Fruit fly (Drosophila melanogaster) whole organism, embryonic: ENCODE results near the gene Tti1.
A peak's percentile ranks its signal among the peaks of the same experiment; 100 is the strongest.

ENCODE experiments used
- ATbp ChIP-seq: fragments of 200-800 bp; sonication (Bioruptor generic); optimal IDR thresholded peaks from 2 replicates; lab custom pipeline; 2017; ENCODE audit warnings: missing biosample characterization, mild to moderate bottlenecking, missing genetic modification characterization, missing genetic modification reagents
- Atf-2 ChIP-seq: fragments of 200-800 bp; sonication (Bioruptor generic); optimal IDR thresholded peaks from 2 replicates; lab custom pipeline; 2016; ENCODE audit warnings: missing biosample characterization, missing genetic modification characterization
- CG12769 ChIP-seq: fragments of 200-800 bp; sonication (Bioruptor generic); optimal IDR thresholded peaks from 2 replicates; lab custom pipeline; 2019; ENCODE audit warnings: missing biosample characterization, mild to moderate bottlenecking, missing genetic modification characterization, moderate library complexity
- CG14014 ChIP-seq: fragments of 200-800 bp; sonication (Bioruptor generic); IDR thresholded peaks from 2 replicates; pipeline ENCODE4 v1.3.6; 2022; ENCODE audit warnings: missing biosample characterization, missing genetic modification characterization
- CG14667 ChIP-seq: fragments of 200-800 bp; sonication (Bioruptor generic); IDR thresholded peaks from 2 replicates; pipeline ENCODE4 v1.3.6; 2022; ENCODE audit warnings: missing biosample characterization, missing genetic modification characterization
- CG15011 ChIP-seq: fragments of 200-800 bp; sonication (Bioruptor generic); optimal IDR thresholded peaks from 3 replicates; lab custom pipeline; 2018; ENCODE audit warnings: missing biosample characterization, mild to moderate bottlenecking, missing genetic modification characterization
- CG1529 ChIP-seq: fragments of 200-800 bp; sonication (Bioruptor generic); optimal IDR thresholded peaks from 3 replicates; lab custom pipeline; 2018; ENCODE audit warnings: missing biosample characterization, missing genetic modification characterization
- CG2678 ChIP-seq: fragments of 200-800 bp; sonication (Bioruptor generic); optimal IDR thresholded peaks from 3 replicates; lab custom pipeline; 2019; ENCODE audit warnings: missing biosample characterization, mild to moderate bottlenecking, missing genetic modification characterization, moderate library complexity
- CG2889 ChIP-seq: fragments of 200-800 bp; sonication (Bioruptor generic); IDR thresholded peaks from 3 replicates; pipeline ENCODE4 v1.3.6; 2022; ENCODE audit warnings: missing biosample characterization, missing genetic modification characterization
- CG32772 ChIP-seq: fragments of 200-800 bp; sonication (Bioruptor generic); IDR thresholded peaks from 2 replicates; pipeline ENCODE4 v1.3.6; 2022; ENCODE audit warnings: missing biosample characterization, missing genetic modification characterization
- CG3281 ChIP-seq: fragments of 200-800 bp; sonication (Bioruptor generic); optimal IDR thresholded peaks from 3 replicates; lab custom pipeline; 2017; ENCODE audit warnings: missing biosample characterization, mild to moderate bottlenecking, missing genetic modification characterization
- CG6175 ChIP-seq: fragments of 200-800 bp; sonication (Bioruptor generic); IDR thresholded peaks from 3 replicates; pipeline ENCODE4 v1.3.6; 2022; ENCODE audit warnings: missing biosample characterization, missing genetic modification characterization
- CG6254 ChIP-seq: fragments of 200-800 bp; sonication (Bioruptor generic); optimal IDR thresholded peaks from 3 replicates; lab custom pipeline; 2017; ENCODE audit warnings: mild to moderate bottlenecking, missing biosample characterization, missing genetic modification reagents, missing genetic modification characterization
- CG7987 ChIP-seq: fragments of 200-800 bp; sonication (Bioruptor generic); optimal IDR thresholded peaks from 2 replicates; lab custom pipeline; 2018; ENCODE audit warnings: missing biosample characterization, mild to moderate bottlenecking, missing genetic modification characterization, moderate library complexity
- CG8281 ChIP-seq: fragments of 200-800 bp; sonication (Bioruptor generic); optimal IDR thresholded peaks from 2 replicates; lab custom pipeline; 2018; ENCODE audit warnings: missing biosample characterization, mild to moderate bottlenecking, missing genetic modification characterization, moderate library complexity
- CG8765 ChIP-seq: fragments of 200-800 bp; sonication (Bioruptor generic); IDR thresholded peaks from 2 replicates; pipeline ENCODE4 v1.3.6; 2022; ENCODE audit warnings: missing biosample characterization, missing genetic modification characterization
- CG9609 ChIP-seq: fragments of 200-800 bp; sonication (Bioruptor generic); optimal IDR thresholded peaks from 3 replicates; lab custom pipeline; 2016; ENCODE audit warnings: missing biosample characterization, missing genetic modification characterization
- Dip3 ChIP-seq: fragments of 200-800 bp; sonication (Bioruptor generic); optimal IDR thresholded peaks from 3 replicates; lab custom pipeline; 2016; ENCODE audit warnings: missing biosample characterization, missing genetic modification characterization
- Ets65A ChIP-seq: fragments of 200-800 bp; sonication (Bioruptor generic); peaks from one replicate; lab custom pipeline; 2016; ENCODE audit warnings: missing biosample characterization, missing genetic modification characterization
- Gug ChIP-seq: fragments of 200-800 bp; sonication (Bioruptor generic); IDR thresholded peaks from 4 replicates; pipeline ENCODE4 v1.3.6; 2022; ENCODE audit warnings: missing biosample characterization, missing genetic modification characterization
- H2.0 ChIP-seq: fragments of 200-800 bp; sonication (Bioruptor generic); IDR thresholded peaks from 2 replicates; pipeline ENCODE4 v1.3.6; 2022; ENCODE audit warnings: missing biosample characterization, missing genetic modification characterization
- Hand ChIP-seq: fragments of 200-800 bp; sonication (Bioruptor generic); optimal IDR thresholded peaks from 2 replicates; lab custom pipeline; 2017; ENCODE audit warnings: mild to moderate bottlenecking, missing biosample characterization, missing genetic modification reagents, missing genetic modification characterization
- HmgD ChIP-seq: fragments of 200-800 bp; sonication (Bioruptor generic); optimal IDR thresholded peaks from 3 replicates; lab custom pipeline; 2016; ENCODE audit warnings: missing biosample characterization, missing genetic modification characterization
- HmgZ ChIP-seq: fragments of 200-800 bp; sonication (Bioruptor generic); optimal IDR thresholded peaks from 2 replicates; lab custom pipeline; 2018; ENCODE audit warnings: missing biosample characterization, mild to moderate bottlenecking, missing genetic modification characterization
- Hmr ChIP-seq: fragments of 200-800 bp; sonication (Bioruptor generic); optimal IDR thresholded peaks from 3 replicates; lab custom pipeline; 2017; ENCODE audit warnings: mild to moderate bottlenecking, missing biosample characterization, missing genetic modification reagents, missing genetic modification characterization
- Lpt ChIP-seq: fragments of >200 bp; optimal IDR thresholded peaks from 2 replicates; lab custom pipeline; 2018; ENCODE audit warnings: missing biosample characterization, missing genetic modification characterization
- Med ChIP-seq: fragments of 200-800 bp; sonication (Bioruptor generic); peaks from one replicate; lab custom pipeline; 2016; ENCODE audit warnings: missing biosample characterization, missing genetic modification characterization, mild to moderate bottlenecking, inconsistent platforms, moderate library complexity
- Myb ChIP-seq: fragments of 200-800 bp; sonication (Bioruptor generic); optimal IDR thresholded peaks from 2 replicates; lab custom pipeline; 2016; ENCODE audit warnings: missing biosample characterization, missing genetic modification characterization
- Sin3A ChIP-seq: fragments of >200 bp; optimal IDR thresholded peaks from 2 replicates; lab custom pipeline; 2018
- TFAM ChIP-seq: fragments of 200-800 bp; sonication (Bioruptor generic); optimal IDR thresholded peaks from 2 replicates; lab custom pipeline; 2017; ENCODE audit warnings: missing biosample characterization, missing genetic modification characterization, inconsistent platforms
- ac ChIP-seq: fragments of 200-800 bp; sonication (Bioruptor generic); optimal IDR thresholded peaks from 3 replicates; lab custom pipeline; 2017; ENCODE audit warnings: missing biosample characterization, mild to moderate bottlenecking, missing genetic modification characterization
- ap ChIP-seq: fragments of 200-800 bp; sonication (Bioruptor generic); IDR thresholded peaks from 2 replicates; pipeline ENCODE4 v1.3.6; 2022; ENCODE audit warnings: missing biosample characterization, missing genetic modification characterization
- chinmo ChIP-seq: fragments of 200-800 bp; sonication (Bioruptor generic); IDR thresholded peaks from 4 replicates; pipeline ENCODE4 v1.3.6; 2022; ENCODE audit warnings: missing biosample characterization, missing genetic modification characterization; ENCODE audit not compliant: partially characterized antibody
- ci ChIP-seq: fragments of 200-800 bp; sonication (Bioruptor generic); IDR thresholded peaks from 3 replicates; pipeline ENCODE4 v1.3.6; 2022; ENCODE audit warnings: missing biosample characterization, missing genetic modification characterization
- crol ChIP-seq: fragments of 200-800 bp; sonication (Bioruptor generic); IDR thresholded peaks from 2 replicates; pipeline ENCODE4 v1.3.6; 2022; ENCODE audit warnings: missing biosample characterization, missing genetic modification characterization
- eve ChIP-seq, 2 experiments: fragments of >200 bp; optimal IDR thresholded peaks; 2 replicates each; lab custom pipeline; 2017; ENCODE audit warnings: missing biosample characterization in 2 of 2, missing genetic modification characterization in 2 of 2
- exex ChIP-seq: fragments of 200-800 bp; sonication (Bioruptor generic); optimal IDR thresholded peaks from 4 replicates; lab custom pipeline; 2018; ENCODE audit warnings: missing biosample characterization, mild to moderate bottlenecking, missing genetic modification characterization, moderate library complexity
- insv ChIP-seq, 2 experiments: fragments of 200-800 bp; sonication (Bioruptor generic); optimal IDR thresholded peaks; 3 replicates each; lab custom pipeline; 2016 to 2018; ENCODE audit warnings: missing biosample characterization in 2 of 2, missing genetic modification characterization in 2 of 2
- inv ChIP-seq: fragments of 200-800 bp; sonication (Bioruptor generic); IDR thresholded peaks from 2 replicates; pipeline ENCODE4 v1.3.6; 2022; ENCODE audit warnings: missing biosample characterization, missing genetic modification characterization; ENCODE audit not compliant: partially characterized antibody
- knrl ChIP-seq: fragments of 200-800 bp; sonication (Bioruptor generic); IDR thresholded peaks from 3 replicates; pipeline ENCODE4 v1.3.6; 2022; ENCODE audit warnings: missing biosample characterization, missing genetic modification characterization; ENCODE audit not compliant: partially characterized antibody
- nau ChIP-seq: fragments of 200-800 bp; sonication (Bioruptor generic); optimal IDR thresholded peaks from 3 replicates; lab custom pipeline; 2017; ENCODE audit warnings: missing biosample characterization, mild to moderate bottlenecking, missing genetic modification characterization, missing genetic modification reagents
- p53 ChIP-seq: fragments of 200-800 bp; sonication (Bioruptor generic); optimal IDR thresholded peaks from 2 replicates; lab custom pipeline; 2016; ENCODE audit warnings: missing biosample characterization, missing genetic modification characterization
- pita ChIP-seq: fragments of 200-800 bp; sonication (Bioruptor generic); optimal IDR thresholded peaks from 2 replicates; lab custom pipeline; 2017; ENCODE audit warnings: missing biosample characterization, mild to moderate bottlenecking, missing genetic modification characterization
- seq ChIP-seq: fragments of 200-800 bp; sonication (Bioruptor generic); IDR thresholded peaks from 2 replicates; pipeline ENCODE4 v1.3.6; 2022; ENCODE audit warnings: missing biosample characterization, missing genetic modification characterization
- sqz ChIP-seq: fragments of 200-800 bp; sonication (Bioruptor generic); optimal IDR thresholded peaks from 3 replicates; lab custom pipeline; 2018; ENCODE audit warnings: missing biosample characterization, mild to moderate bottlenecking, missing genetic modification characterization
- stc ChIP-seq: fragments of 200-800 bp; sonication (Bioruptor generic); IDR thresholded peaks from 2 replicates; pipeline ENCODE4 v1.3.6; 2022; ENCODE audit warnings: missing biosample characterization, missing genetic modification characterization
- tgo ChIP-seq: fragments of 200-800 bp; sonication (Bioruptor generic); IDR thresholded peaks from 3 replicates; pipeline ENCODE4 v1.3.6; 2022; ENCODE audit warnings: missing biosample characterization, missing genetic modification characterization
- toy ChIP-seq: fragments of 200-800 bp; sonication (Bioruptor generic); IDR thresholded peaks from 2 replicates; pipeline ENCODE4 v1.3.6; 2022; ENCODE audit warnings: missing biosample characterization, missing genetic modification characterization
- unc-4 ChIP-seq: fragments of 200-800 bp; sonication (Bioruptor generic); IDR thresholded peaks from 2 replicates; pipeline ENCODE4 v1.3.6; 2022; ENCODE audit warnings: missing biosample characterization, missing genetic modification characterization; ENCODE audit not compliant: partially characterized antibody
- unpg ChIP-seq: fragments of 200-800 bp; sonication (Bioruptor generic); optimal IDR thresholded peaks from 3 replicates; lab custom pipeline; 2018; ENCODE audit warnings: missing biosample characterization, mild to moderate bottlenecking, missing genetic modification characterization, moderate library complexity
- wdn ChIP-seq: fragments of 200-800 bp; sonication (Bioruptor generic); IDR thresholded peaks from 2 replicates; pipeline ENCODE4 v1.3.6; 2022; ENCODE audit warnings: missing biosample characterization, missing genetic modification characterization

Tti1 gene

DNA sequence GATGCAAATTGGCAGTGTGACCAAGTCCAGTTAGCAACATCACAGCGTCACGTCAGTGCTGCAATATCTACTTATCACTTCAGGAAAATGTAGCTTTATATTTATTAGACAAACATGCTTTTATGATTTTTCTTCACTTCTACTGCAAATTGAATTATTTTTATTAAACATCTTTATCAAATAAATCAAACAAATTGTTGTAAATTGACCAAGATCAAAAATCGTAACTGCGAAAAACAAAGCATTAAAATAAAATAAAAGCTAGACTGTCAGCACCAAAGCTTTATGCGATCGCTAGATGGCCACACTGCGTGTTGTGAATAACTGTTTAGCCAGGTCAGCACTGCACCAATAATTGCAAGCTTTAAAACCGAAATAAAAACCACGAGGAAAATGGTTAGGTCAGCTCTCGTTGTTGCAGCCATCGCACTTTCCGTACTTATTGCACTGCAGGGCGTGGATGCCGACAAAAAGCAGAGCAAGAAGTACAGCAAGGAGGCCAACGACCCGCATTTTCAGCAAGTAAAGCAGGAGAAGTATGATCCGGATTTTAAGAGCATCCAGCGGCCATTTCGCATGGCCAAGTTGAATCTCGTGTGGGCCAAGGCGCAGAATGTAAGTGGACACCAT is 36.8 kb upstream of the Tti1 start, which contains the start of the genes CG12945 and CG8507 (continued):
- TF ChIP-seq toy (no peak), Dip3 (GFP tag; lab: Kevin White, UChicago) (peak; percentile 52), seq (no peak), CG32772 (GFP tag; lab: Robert Waterston, UW) (no peak), CG8281 (tag; lab: Kevin White, UChicago) (no peak), ci (no peak), pita (GFP tag; lab: Kevin White, UChicago) (no peak), CG7987 (no peak), eve (GFP tag; optimal IDR thresholded peaks at IDR 0.05; lab: Kevin White, UChicago) (no peak), Gug (GFP tag; lab: Robert Waterston, UW) (peak; percentile 36; the same call in 1 of the 4 replicates), H2.0 (no peak), CG12769 (no peak), tgo (peak; percentile 56; the same call in 2 of the 3 replicates), ATbp (GFP tag; lab: Kevin White, UChicago) (no peak), wdn (GFP tag; lab: Robert Waterston, UW) (no peak), Lpt (no peak), HmgD (no peak), ap (GFP tag; lab: Robert Waterston, UW) (no peak), nau (no peak), exex (tag; lab: Kevin White, UChicago) (no peak), unc-4 (0 out of 2 replicates have a peak, but pooled peaks have one; percentile 31), TFAM (GFP tag; lab: Kevin White, UChicago) (no peak), CG9609 (peak; percentile 16), sqz (no peak), Ets65A (GFP tag; lab: Kevin White, UChicago) (peak; percentile 91), unpg (GFP tag; lab: Kevin White, UChicago) (no peak), CG14667 (GFP tag; lab: Robert Waterston, UW) (no peak), Hand (no peak), CG2889 (GFP tag; lab: Robert Waterston, UW) (no peak), CG1529 (GFP tag; lab: Kevin White, UChicago) (no peak), CG6254 (GFP tag; lab: Kevin White, UChicago) (no peak), Atf-2 (GFP tag; lab: Kevin White, UChicago) (peak; percentile 53), ac (GFP tag; lab: Kevin White, UChicago) (no peak), CG8765 (GFP tag; lab: Robert Waterston, UW) (no peak), Myb (GFP tag; lab: Kevin White, UChicago) (peak; percentile 72), inv (GFP tag; lab: Robert Waterston, UW) (no peak), CG2678 (no peak), p53 (GFP tag; lab: Kevin White, UChicago) (no peak), Sin3A (lab: Kevin White, UChicago) (peak; percentile 85), CG15011 (GFP tag; lab: Kevin White, UChicago) (no peak)

DNA sequence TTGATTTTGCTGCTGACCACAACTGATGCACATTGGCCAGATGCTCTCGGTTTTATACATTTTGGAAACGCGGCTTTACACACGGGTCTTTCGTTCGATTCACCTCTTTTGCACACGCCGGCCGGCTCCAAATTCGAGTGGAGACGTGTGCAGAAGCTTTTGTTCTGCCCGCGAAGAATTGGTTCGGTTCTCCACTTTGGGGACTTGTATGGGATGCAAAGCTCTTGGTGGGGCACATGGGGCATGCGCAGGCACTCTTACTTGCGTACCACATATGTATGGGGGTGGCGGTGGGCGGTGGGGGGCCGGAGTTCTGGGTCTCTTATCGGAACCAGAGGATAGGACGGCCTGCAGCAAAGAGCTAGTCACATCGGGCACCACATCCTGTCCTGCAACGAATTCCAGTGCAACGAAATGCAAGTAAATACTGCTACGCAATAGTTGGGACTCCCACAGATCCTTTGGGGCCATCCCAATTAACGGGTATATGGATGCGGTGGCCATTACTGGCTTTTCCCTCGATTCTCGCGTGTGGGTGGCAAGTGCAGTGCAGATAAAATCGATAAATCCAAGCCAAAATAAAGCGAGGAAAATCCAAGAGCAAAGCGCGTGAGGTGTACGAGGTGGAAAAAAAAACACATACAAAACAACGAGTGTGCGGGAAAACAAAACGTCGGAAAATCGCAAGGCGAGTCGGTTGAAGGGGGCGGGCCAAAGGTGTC is 30.0 kb upstream of the Tti1 start, which contains the start of the genes MtnA and CG8500:
MtnA (minus strand) TSS at position 30 of the 722 bp plus-strand sequence.
CG8500 (plus strand) TSS at position 313 of the 722 bp plus-strand sequence.
- 0 out of 2 replicates have a peak, but pooled peaks have one; percentile 16 for TF ChIP-seq stc (GFP tag; lab: Robert Waterston, UW)
- peak; percentile 28; the same call in 1 of the 2 replicates for TF ChIP-seq inv (GFP tag; lab: Robert Waterston, UW)
- peak; percentile 79 for TF ChIP-seq Hmr
- peak; percentile 87 for TF ChIP-seq HmgZ
- TF ChIP-seq seq = peak; percentile 31; the same call in 1 of the 2 replicates
- peak; percentile 93 for TF ChIP-seq crol (GFP tag; lab: Robert Waterston, UW)
- no peak for TF ChIP-seq insv (GFP tag; optimal IDR thresholded peaks at IDR 0.05; lab: Kevin White, UChicago)
- peak; percentile 19; the same call in 1 of the 3 replicates for TF ChIP-seq knrl (GFP tag; lab: Robert Waterston, UW)
- 0 out of 4 replicates have a peak, but pooled peaks have one; percentile 65 for TF ChIP-seq chinmo
- TF ChIP-seq CG14014 (GFP tag; lab: Robert Waterston, UW) = no peak
- peak; percentile 78; the same call in 2 of the 3 replicates for TF ChIP-seq CG6175
- TF ChIP-seq Med = peak; percentile 81
- TF ChIP-seq eve (GFP tag; optimal IDR thresholded peaks at IDR 0.05; lab: Kevin White, UChicago) = no peak
- TF ChIP-seq CG3281 (GFP tag; lab: Kevin White, UChicago) = peak; percentile 8
